Worm (Caenorhabditis elegans): ENCODE results near the gene C10A4.6.

DNA sequence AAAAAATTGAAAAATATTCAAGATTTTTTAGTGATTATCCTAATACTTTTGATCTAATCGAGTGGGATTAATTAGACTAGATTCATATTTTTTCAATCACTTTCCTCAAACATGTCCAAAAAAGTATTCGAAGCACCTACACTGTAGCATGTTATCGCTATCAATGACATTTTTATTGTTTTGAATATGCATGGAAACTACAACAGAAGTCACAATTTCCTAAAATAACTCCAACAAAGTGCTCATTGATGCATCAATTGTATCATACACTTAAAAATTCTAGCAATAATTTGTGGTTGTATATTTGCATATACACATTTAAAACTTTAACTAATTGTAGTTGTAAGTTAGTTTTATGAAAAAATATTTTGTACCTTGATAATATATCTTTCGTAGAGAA, 49.7 kb downstream of the C10A4.6 start:
- TF ChIP-seq nhr-11 (tag; optimal IDR thresholded peaks at IDR 0.05) (no peak), mab-5 (tag; optimal IDR thresholded peaks at IDR 0.05) (no peak), ztf-4 (tag; optimal IDR thresholded peaks at IDR 0.05) (no peak), nhr-237 (tag; optimal IDR thresholded peaks at IDR 0.05) (no peak), nhr-77 (tag; optimal IDR thresholded peaks at IDR 0.05) (no peak), lsy-2 (tag; optimal IDR thresholded peaks at IDR 0.05) (no peak), ztf-1 (GFP tag; conservative IDR thresholded peaks at IDR 0.05) (no peak), lin-13 (GFP tag; optimal IDR thresholded peaks at IDR 0.05) (no peak)
